Worm (Caenorhabditis elegans): ENCODE results near the gene cpr-1.

DNA sequence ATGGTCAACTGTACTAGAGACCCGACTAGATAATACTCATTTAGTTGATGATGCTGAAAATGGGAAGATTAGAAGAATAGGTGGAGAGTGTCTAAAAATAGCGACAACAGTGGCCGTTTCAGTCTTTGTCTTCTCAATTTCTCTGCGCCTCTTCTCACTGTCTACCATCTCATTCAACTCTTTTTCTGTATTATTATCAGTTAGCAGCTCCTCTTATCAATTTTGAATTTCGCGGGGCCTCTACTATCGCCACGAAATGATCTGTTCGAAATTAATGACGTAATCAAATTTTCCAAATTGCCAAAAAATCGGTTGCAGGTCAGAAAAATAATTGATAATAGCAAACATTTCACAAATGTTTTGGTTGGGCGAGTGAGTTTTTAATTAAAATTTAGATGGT, 33.7 kb upstream of the cpr-1 start:
- TF ChIP-seq him-1 (tag; optimal IDR thresholded peaks at IDR 0.05) (no peak), W03F9.2 (tag; optimal IDR thresholded peaks at IDR 0.05) (no peak)

Measured in whole organism, L4/young adult.